Worm (Caenorhabditis elegans) whole organism, mixed stage, embryonic: ENCODE data around the gene C07A12.18.
A peak's percentile ranks its signal among the peaks of the same experiment; 100 is the strongest.

Source experiments
- blmp-1 ChIP-seq: fragments of 150-350 bp; optimal IDR thresholded peaks from 2 replicates; lab custom pipeline; 2014; ENCODE audit warnings: missing biosample characterization, missing genetic modification characterization
- ceh-83 ChIP-seq: fragments of 200-800 bp; sonication (Bioruptor generic); optimal IDR thresholded peaks from 2 replicates; lab custom pipeline; 2018; ENCODE audit warnings: mild to moderate bottlenecking, missing genetic modification characterization, missing compliant biosample characterization
- elt-1 ChIP-seq: sonication (generic microtip); optimal IDR thresholded peaks from 2 replicates; lab custom pipeline; 2017; ENCODE audit warnings: missing genetic modification characterization, mild to moderate bottlenecking, missing compliant biosample characterization, antibody characterized with exemption, moderate library complexity, borderline replicate concordance; ENCODE audit not compliant: insufficient read depth
- lin-13 ChIP-seq: fragments of 150-350 bp; optimal IDR thresholded peaks from 2 replicates; lab custom pipeline; 2014; ENCODE audit warnings: missing biosample characterization, missing genetic modification characterization
- mep-1 ChIP-seq: fragments of 150-350 bp; optimal IDR thresholded peaks from 2 replicates; lab custom pipeline; 2017; ENCODE audit warnings: missing biosample characterization, missing genetic modification reagents, missing genetic modification characterization, inconsistent platforms
- unc-62 ChIP-seq: fragments of 150-350 bp; optimal IDR thresholded peaks from 2 replicates; lab custom pipeline; 2014; ENCODE audit warnings: missing biosample characterization, missing genetic modification reagents, missing genetic modification characterization

DNA sequence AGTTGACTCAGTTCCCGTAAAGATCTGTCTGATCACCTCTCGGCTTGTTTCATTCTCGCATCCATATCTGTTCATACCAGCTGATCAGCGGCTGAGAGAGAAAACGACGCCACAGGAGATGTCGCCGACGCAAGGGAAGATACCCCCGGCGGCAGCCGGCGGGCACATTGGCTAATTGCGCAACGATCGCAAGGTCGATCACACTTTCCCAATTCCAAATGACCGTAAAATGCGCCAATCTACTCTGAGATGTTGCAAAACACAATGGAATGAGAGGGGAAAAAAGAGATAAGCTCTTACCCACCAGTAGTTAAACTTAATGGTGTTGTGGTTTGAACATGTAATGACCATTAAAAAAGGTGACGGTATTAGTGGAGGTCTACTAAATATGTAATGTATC lies 1.3 kb upstream of the C07A12.18 start:
- peak; percentile 81 for TF ChIP-seq elt-1 (tag; lab: Kevin White, UChicago)
- no peak for TF ChIP-seq lin-13 (tag; lab: Kevin White, UChicago)
- TF ChIP-seq ceh-83 (GFP tag; lab: Kevin White, UChicago): no peak
- TF ChIP-seq mep-1: no peak
- no peak for TF ChIP-seq blmp-1 (tag; lab: Kevin White, UChicago)
- no peak for TF ChIP-seq unc-62 (GFP tag; lab: Kevin White, UChicago)
